Worm (Caenorhabditis elegans) whole organism, L4/young adult: ENCODE measurements around the gene cyp-43A1.

Source experiments
- W03F9.2 ChIP-seq: fragments of 150-350 bp; optimal IDR thresholded peaks from 2 replicates; lab custom pipeline; 2014; ENCODE audit warnings: missing biosample characterization, missing genetic modification characterization
- dao-5 ChIP-seq: sonication (generic microtip); optimal IDR thresholded peaks from 2 replicates; lab custom pipeline; 2016; ENCODE audit warnings: missing genotype, missing genetic modification characterization, moderate library complexity, missing compliant biosample characterization

ce11 chrX:5733728-5734252 is 19.5 kb downstream of the cyp-43A1 start, which contains the start of gene rgs-6:
- TF ChIP-seq dao-5 (tag; lab: Kevin White, UChicago) (no peak), W03F9.2 (no peak)
